Fruit fly (Drosophila melanogaster): Measurements from ENCODE around the gene Pkc98E.
A peak's percentile ranks its signal among the peaks of the same experiment; 100 is the strongest.

Gene Pkc98E

DNA sequence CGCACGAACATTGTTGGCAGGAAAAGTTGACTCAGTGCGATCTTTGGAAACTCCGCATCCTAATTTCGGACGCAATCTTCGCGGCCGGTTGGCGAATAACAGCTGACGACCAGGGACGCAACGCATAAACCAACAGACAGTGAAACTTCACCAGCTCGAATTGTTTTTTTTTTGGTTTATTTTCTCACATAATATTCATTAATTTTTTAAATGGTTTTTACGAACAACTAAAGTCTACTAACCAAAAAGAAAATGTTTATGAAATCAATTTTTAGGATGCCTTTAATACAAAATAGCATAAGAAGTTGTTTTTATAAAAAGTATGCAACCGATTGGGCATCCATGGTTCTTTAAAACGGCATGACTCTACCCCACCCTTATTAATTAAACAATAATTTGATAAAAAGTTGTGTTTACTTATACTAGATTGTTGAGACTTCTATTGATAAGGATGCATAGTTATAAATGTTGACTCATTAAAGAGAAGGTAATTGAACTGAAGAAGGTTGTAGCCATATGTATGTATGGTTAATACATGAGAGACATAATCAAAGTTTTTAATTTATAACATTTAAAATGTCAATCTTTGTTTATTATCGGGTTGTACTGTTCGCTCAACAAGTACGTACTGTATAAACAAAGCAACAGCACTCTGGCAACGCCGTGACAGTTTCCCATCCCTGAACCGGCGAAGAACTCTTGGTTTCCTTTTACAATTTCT is 4.9 kb upstream of the Pkc98E start, which contains the start of the genes beta4GalNAcTB and Cpsf100 (continued):
- TF ChIP-seq sna (GFP tag; IDR thresholded peaks at IDR 0.05; ENCODE audit: partially characterized antibody) (no peak), p53 (GFP tag; optimal IDR thresholded peaks at IDR 0.05) (no peak), pum (GFP tag; optimal IDR thresholded peaks at IDR 0.05) (peak; percentile 65), CG4730 (GFP tag; IDR thresholded peaks at IDR 0.05) (peak; percentile 27), lab (GFP tag; optimal IDR thresholded peaks at IDR 0.05) (no peak), Neu2 (GFP tag; optimal IDR thresholded peaks at IDR 0.05; ENCODE audit: borderline replicate concordance) (no peak), CG4404 (GFP tag; IDR thresholded peaks at IDR 0.05) (peak; percentile 67), nmo (GFP tag; optimal IDR thresholded peaks at IDR 0.05) (peak; percentile 86), fd96Cb (tag; optimal IDR thresholded peaks at IDR 0.05) (peak; percentile 51), Nf-YB (GFP tag; optimal IDR thresholded peaks at IDR 0.05) (peak; percentile 24), unc-4 (GFP tag; IDR thresholded peaks at IDR 0.05; ENCODE audit: partially characterized antibody) (no peak), Hsf (GFP tag; optimal IDR thresholded peaks at IDR 0.05) (peak; percentile 82), CG10366 (GFP tag; IDR thresholded peaks at IDR 0.05) (peak; percentile 61), CG4360 (GFP tag; IDR thresholded peaks at IDR 0.05) (no peak), CG4820 (GFP tag; optimal IDR thresholded peaks at IDR 0.05) (peak; percentile 67), CG7556 (GFP tag; optimal IDR thresholded peaks at IDR 0.05) (peak; percentile 84), CG30431 (GFP tag; optimal IDR thresholded peaks at IDR 0.05) (peak; percentile 64), CG7745 (tag; optimal IDR thresholded peaks at IDR 0.05) (peak; percentile 56), hbn (GFP tag; IDR thresholded peaks at IDR 0.05; ENCODE audit: partially characterized antibody) (no peak), CG3847 (GFP tag; IDR thresholded peaks at IDR 0.05) (peak; percentile 49), pfk (GFP tag; optimal IDR thresholded peaks at IDR 0.05) (no peak), chinmo (GFP tag; IDR thresholded peaks at IDR 0.05; ENCODE audit: partially characterized antibody) (no peak), CG11504 (tag; optimal IDR thresholded peaks at IDR 0.05) (peak; percentile 72), CG33557 (GFP tag; optimal IDR thresholded peaks at IDR 0.05) (peak; percentile 44), CG4328 (GFP tag; optimal IDR thresholded peaks at IDR 0.05) (peak; percentile 32), vfl (GFP tag; optimal IDR thresholded peaks at IDR 0.05) (peak; percentile 21), Camta (GFP tag; optimal IDR thresholded peaks at IDR 0.05) (peak; percentile 66), bab2 (GFP tag; optimal IDR thresholded peaks at IDR 0.05) (peak; percentile 68), CG14860 (GFP tag; IDR thresholded peaks at IDR 0.05; ENCODE audit: partially characterized antibody) (no peak), CHES-1-like (GFP tag; optimal IDR thresholded peaks at IDR 0.05) (peak; percentile 47), CG12391 (tag; optimal IDR thresholded peaks at IDR 0.05) (peak; percentile 78), amos (GFP tag; IDR thresholded peaks at IDR 0.05; ENCODE audit: partially characterized antibody) (no peak), CG5953 (GFP tag; IDR thresholded peaks at IDR 0.05) (0 out of 2 replicates have a peak, but pooled peaks have one; percentile 36), CG1602 (GFP tag; optimal IDR thresholded peaks at IDR 0.05) (peak; percentile 72), Xbp1 (GFP tag; optimal IDR thresholded peaks at IDR 0.05) (peak; percentile 82), CG3281 (GFP tag; optimal IDR thresholded peaks at IDR 0.05) (peak; percentile 64), tgo (GFP tag; IDR thresholded peaks at IDR 0.05) (peak; percentile 62), wor (GFP tag; IDR thresholded peaks at IDR 0.05) (peak; percentile 21; the same call in 1 of the 2 replicates), Oaz (GFP tag; IDR thresholded peaks at IDR 0.05) (no peak; the same call in 1 of the 2 replicates), pb (GFP tag; optimal IDR thresholded peaks at IDR 0.05) (no peak), jumu (GFP tag; optimal IDR thresholded peaks at IDR 0.05) (peak; percentile 51), ci (GFP tag; IDR thresholded peaks at IDR 0.05) (0 out of 3 replicates have a peak, but pooled peaks have one; percentile 32), Hr78 (GFP tag; optimal IDR thresholded peaks at IDR 0.05) (no peak), CG2889 (GFP tag; IDR thresholded peaks at IDR 0.05) (peak; percentile 21; the same call in 1 of the 3 replicates), sug (tag; optimal IDR thresholded peaks at IDR 0.05) (peak; percentile 69), stc (GFP tag; IDR thresholded peaks at IDR 0.05) (no peak), h (optimal IDR thresholded peaks at IDR 0.05) (no peak), Dek (tag; optimal IDR thresholded peaks at IDR 0.05) (peak; percentile 47), rib (GFP tag; IDR thresholded peaks at IDR 0.05) (peak; percentile 65; the same call in 1 of the 2 replicates)
